Worm (Caenorhabditis elegans): ENCODE data around the gene R02F2.6.

- no peak for TF ChIP-seq dao-5 (tag; optimal IDR thresholded peaks at IDR 0.05)
- no peak for TF ChIP-seq W03F9.2 (tag; optimal IDR thresholded peaks at IDR 0.05)
- no peak for TF ChIP-seq him-1 (tag; optimal IDR thresholded peaks at IDR 0.05)
Observed at ce11 chrIII:5487087-5487603, 8.4 kb upstream of the R02F2.6 start, which contains the start of gene osg-1.

Data from whole organism, L4/young adult.